Fruit fly (Drosophila melanogaster): ENCODE results near the gene CG31106.

Gene CG31106

dm6 chr3R:25183484-25184442 is 32.3 kb upstream of the CG31106 start, which contains the start of gene dan (continued):
- peak; percentile 49 for TF ChIP-seq PHDP (tag; optimal IDR thresholded peaks at IDR 0.05)
- no peak for TF ChIP-seq NK7.1 (GFP tag; optimal IDR thresholded peaks at IDR 0.05)
- TF ChIP-seq CG4360 (GFP tag; IDR thresholded peaks at IDR 0.05) = no peak
- peak; percentile 30 for TF ChIP-seq trem (tag; optimal IDR thresholded peaks at IDR 0.05)
- no peak for TF ChIP-seq Dbx (GFP tag; IDR thresholded peaks at IDR 0.05)
- no peak for TF ChIP-seq CG11696 (GFP tag; IDR thresholded peaks at IDR 0.05)
- peak; percentile 78 for TF ChIP-seq CG17361 (GFP tag; IDR thresholded peaks at IDR 0.05)
- TF ChIP-seq D19B (GFP tag; optimal IDR thresholded peaks at IDR 0.05) = no peak
- TF ChIP-seq Lpt (GFP tag; optimal IDR thresholded peaks at IDR 0.05) = no peak
- peak; percentile 29 for TF ChIP-seq ac (GFP tag; optimal IDR thresholded peaks at IDR 0.05)
- TF ChIP-seq hbn (GFP tag; IDR thresholded peaks at IDR 0.05; ENCODE audit: partially characterized antibody) = no peak
- TF ChIP-seq Optix (GFP tag; IDR thresholded peaks at IDR 0.05) = no peak
- TF ChIP-seq CG10321 (GFP tag; IDR thresholded peaks at IDR 0.05) = no peak
- no peak for TF ChIP-seq hb (GFP tag; IDR thresholded peaks at IDR 0.05; ENCODE audit: partially characterized antibody)
- TF ChIP-seq lbe (GFP tag; optimal IDR thresholded peaks at IDR 0.05) = no peak
- TF ChIP-seq CG18764 (GFP tag; optimal IDR thresholded peaks at IDR 0.05) = no peak
- TF ChIP-seq repo (GFP tag; optimal IDR thresholded peaks at IDR 0.05) = no peak
- peak; percentile 39 for TF ChIP-seq CG6689 (GFP tag; IDR thresholded peaks at IDR 0.05)
- TF ChIP-seq CG43689 (GFP tag; IDR thresholded peaks at IDR 0.05) = no peak
- no peak for TF ChIP-seq CG6654 (GFP tag; optimal IDR thresholded peaks at IDR 0.05)
- no peak for TF ChIP-seq jigr1 (GFP tag; IDR thresholded peaks at IDR 0.05)
- TF ChIP-seq ken (GFP tag; IDR thresholded peaks at IDR 0.05) = no peak
- TF ChIP-seq CG9215 (GFP tag; IDR thresholded peaks at IDR 0.05) = no peak
- TF ChIP-seq Antp (GFP tag; optimal IDR thresholded peaks at IDR 0.05) = no peak
- TF ChIP-seq Vsx1 (GFP tag; optimal IDR thresholded peaks at IDR 0.05) = no peak
- no peak for TF ChIP-seq NFAT (GFP tag; IDR thresholded peaks at IDR 0.05)
- TF ChIP-seq gfzf (GFP tag; optimal IDR thresholded peaks at IDR 0.05) = no peak
- peak; percentile 47 for TF ChIP-seq CG14710 (tag; optimal IDR thresholded peaks at IDR 0.05)
- no peak for TF ChIP-seq ci (GFP tag; IDR thresholded peaks at IDR 0.05)
- no peak for TF ChIP-seq run (tag; optimal IDR thresholded peaks at IDR 0.05)
- TF ChIP-seq CG7928 (GFP tag; optimal IDR thresholded peaks at IDR 0.05) = no peak
- TF ChIP-seq Dp (GFP tag; optimal IDR thresholded peaks at IDR 0.05) = no peak
- TF ChIP-seq ewg (GFP tag; optimal IDR thresholded peaks at IDR 0.05) = no peak
- no peak for TF ChIP-seq cato (GFP tag; optimal IDR thresholded peaks at IDR 0.05; ENCODE audit: borderline replicate concordance)
- no peak for TF ChIP-seq Spps (tag; optimal IDR thresholded peaks at IDR 0.05)
- no peak for TF ChIP-seq CG12299 (tag; optimal IDR thresholded peaks at IDR 0.05)
- TF ChIP-seq Max (GFP tag; optimal IDR thresholded peaks at IDR 0.05) = no peak
- TF ChIP-seq Atf-2 (GFP tag; optimal IDR thresholded peaks at IDR 0.05) = no peak
- TF ChIP-seq grn (GFP tag; optimal IDR thresholded peaks at IDR 0.05) = no peak
- no peak for TF ChIP-seq cas (GFP tag; IDR thresholded peaks at IDR 0.05)
- peak; percentile 27 for TF ChIP-seq Sox102F (GFP tag; optimal IDR thresholded peaks at IDR 0.05)
- peak; percentile 37 for TF ChIP-seq CG12659 (GFP tag; optimal IDR thresholded peaks at IDR 0.05)
- TF ChIP-seq klu (GFP tag; IDR thresholded peaks at IDR 0.05) = no peak
- TF ChIP-seq CG1792 (GFP tag; optimal IDR thresholded peaks at IDR 0.05) = no peak
- TF ChIP-seq sima (GFP tag; optimal IDR thresholded peaks at IDR 0.05) = no peak
- TF ChIP-seq Fer3 (tag; optimal IDR thresholded peaks at IDR 0.05) = peak; percentile 23
- TF ChIP-seq CG18476 (GFP tag; optimal IDR thresholded peaks at IDR 0.05) = no peak
- TF ChIP-seq Xbp1 (GFP tag; optimal IDR thresholded peaks at IDR 0.05) = peak; percentile 45
- peak; percentile 59 for TF ChIP-seq CG13775 (GFP tag; optimal IDR thresholded peaks at IDR 0.05)
- no peak for TF ChIP-seq exex (tag; optimal IDR thresholded peaks at IDR 0.05)

Measured in whole organism, embryonic.